Fruit fly (Drosophila melanogaster): ENCODE results near the gene CG14892.

CG14892 gene

dm6 chr3R:16570484-16570883, 23.7 kb upstream of the CG14892 start:
- TF ChIP-seq CG4496 (GFP tag; IDR thresholded peaks at IDR 0.05), result no peak
- TF ChIP-seq D1 (tag; optimal IDR thresholded peaks at IDR 0.05), result no peak
- no peak for TF ChIP-seq Ets98B (GFP tag; IDR thresholded peaks at IDR 0.05)
- no peak for TF ChIP-seq CG13204 (GFP tag; optimal IDR thresholded peaks at IDR 0.05)
- no peak for TF ChIP-seq CG8159 (tag; optimal IDR thresholded peaks at IDR 0.05)
- TF ChIP-seq EcR (GFP tag; optimal IDR thresholded peaks at IDR 0.05), result no peak
- TF ChIP-seq CG32121 (GFP tag; IDR thresholded peaks at IDR 0.05), result no peak
- TF ChIP-seq CG12605 (GFP tag; IDR thresholded peaks at IDR 0.05), result no peak
- TF ChIP-seq fd96Ca (GFP tag; IDR thresholded peaks at IDR 0.05), result no peak
- no peak for TF ChIP-seq CG15710 (tag; optimal IDR thresholded peaks at IDR 0.05)

DNA sequence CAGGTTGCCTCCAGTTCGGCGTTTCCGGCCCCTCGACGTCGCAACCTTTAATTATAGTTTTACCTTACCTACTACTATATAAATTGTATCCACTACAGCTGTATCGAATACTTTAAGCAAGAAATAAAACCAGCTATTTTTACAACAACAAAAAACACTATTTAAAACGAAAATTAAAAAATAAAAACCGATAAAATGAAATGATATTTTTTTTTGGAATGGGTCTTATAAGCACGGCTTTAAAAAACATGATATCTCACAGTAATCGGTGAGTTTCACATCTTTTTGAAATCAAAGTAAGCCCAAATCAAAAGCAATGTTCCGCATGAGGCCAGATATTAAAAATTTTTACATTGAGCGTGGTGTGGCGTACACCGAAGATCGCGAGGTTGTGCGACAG, 23.0 kb upstream of the CG14892 start, which contains the start of gene CG14891:
TSS of gene CG14891 (plus strand) at position 301 of the 400 bp plus-strand sequence.
- no peak for TF ChIP-seq rn (GFP tag; IDR thresholded peaks at IDR 0.05)
- TF ChIP-seq CG12605 (GFP tag; IDR thresholded peaks at IDR 0.05), result no peak

DNA sequence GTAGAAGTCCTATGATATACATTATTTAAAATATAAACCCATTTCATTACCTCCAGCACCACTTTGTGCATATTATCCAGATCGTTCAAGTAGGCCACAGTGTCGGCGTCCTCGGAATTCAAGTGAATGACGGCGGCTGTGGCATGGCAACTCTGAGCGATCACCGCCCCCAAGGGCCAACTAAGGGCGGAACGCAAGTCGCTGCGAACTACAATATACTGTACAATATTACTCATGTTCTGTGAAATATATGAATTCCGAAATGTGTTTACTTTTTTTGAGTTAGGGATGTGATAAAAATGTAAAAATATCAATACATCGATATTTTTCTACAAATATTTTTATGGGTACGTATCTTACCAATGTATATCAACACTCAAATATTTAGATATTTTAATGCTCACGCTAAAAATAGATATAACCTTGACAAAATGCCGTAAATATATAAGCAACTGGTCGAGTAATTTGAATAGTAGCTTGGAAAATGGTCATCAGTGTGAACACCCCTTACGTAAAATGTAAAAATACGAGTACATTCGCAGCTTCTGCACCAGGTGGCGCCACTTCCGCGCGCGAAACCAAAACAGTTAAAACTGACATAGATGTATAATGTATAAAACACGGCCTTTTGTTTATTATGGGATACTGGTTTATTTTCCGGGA, 20.6 kb upstream of the CG14892 start, which contains the start of gene CG14903:
TSS of gene CG14903 (minus strand) at position 270 of the 663 bp plus-strand sequence.
- TF ChIP-seq D1 (tag; optimal IDR thresholded peaks at IDR 0.05) (no peak), Pif1A (GFP tag; optimal IDR thresholded peaks at IDR 0.05) (no peak), Ets98B (GFP tag; IDR thresholded peaks at IDR 0.05) (no peak), gl (tag; optimal IDR thresholded peaks at IDR 0.05) (no peak), Pif1B (GFP tag; optimal IDR thresholded peaks at IDR 0.05) (no peak), EcR (GFP tag; optimal IDR thresholded peaks at IDR 0.05) (no peak), CG10348 (GFP tag; IDR thresholded peaks at IDR 0.05) (no peak), CG8159 (tag; optimal IDR thresholded peaks at IDR 0.05) (no peak), CG15710 (tag; optimal IDR thresholded peaks at IDR 0.05) (no peak), CG4496 (GFP tag; IDR thresholded peaks at IDR 0.05) (no peak), CG8301 (tag; optimal IDR thresholded peaks at IDR 0.05) (no peak), CG13204 (GFP tag; optimal IDR thresholded peaks at IDR 0.05) (no peak), fd96Ca (GFP tag; IDR thresholded peaks at IDR 0.05) (no peak), rn (GFP tag; IDR thresholded peaks at IDR 0.05) (no peak), CG17806 (tag; optimal IDR thresholded peaks at IDR 0.05) (no peak), Snoo (tag; optimal IDR thresholded peaks at IDR 0.05) (no peak), CG32121 (GFP tag; IDR thresholded peaks at IDR 0.05) (no peak), CG12605 (GFP tag; IDR thresholded peaks at IDR 0.05) (no peak), CG34367 (tag; optimal IDR thresholded peaks at IDR 0.05) (no peak), CG14655 (GFP tag; optimal IDR thresholded peaks at IDR 0.05) (no peak)

DNA sequence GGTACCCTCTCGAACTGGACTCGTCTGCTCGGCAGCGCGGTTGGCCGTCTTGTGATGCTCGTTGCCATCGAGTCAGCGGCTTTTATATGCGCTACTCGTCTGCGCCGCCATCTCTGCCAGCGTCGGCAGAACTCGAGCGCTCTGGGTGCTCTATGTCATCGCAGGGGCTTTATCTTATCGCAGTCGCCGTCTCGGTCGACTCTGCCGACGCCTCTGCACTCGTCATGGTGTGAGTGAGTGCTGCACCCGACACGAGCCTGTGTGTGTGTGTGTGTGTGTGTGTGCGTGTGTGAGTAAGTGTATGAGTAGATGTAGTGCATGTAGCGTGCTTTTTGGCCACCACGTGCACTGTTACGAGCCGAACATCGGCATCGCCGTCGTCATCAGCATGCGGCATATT, 10.6 kb upstream of the CG14892 start, which contains the start of gene Scp2:
TSS of gene Scp2 (minus strand) at position 59 of the 400 bp plus-strand sequence.
- no peak for TF ChIP-seq CG14655 (GFP tag; optimal IDR thresholded peaks at IDR 0.05)
- TF ChIP-seq rn (GFP tag; IDR thresholded peaks at IDR 0.05), result no peak
- TF ChIP-seq CG17806 (tag; optimal IDR thresholded peaks at IDR 0.05), result no peak
- TF ChIP-seq CG34367 (tag; optimal IDR thresholded peaks at IDR 0.05), result no peak
- no peak for TF ChIP-seq CG8301 (tag; optimal IDR thresholded peaks at IDR 0.05)
- no peak for TF ChIP-seq CG10348 (GFP tag; IDR thresholded peaks at IDR 0.05)
- no peak for TF ChIP-seq CG9948 (tag; optimal IDR thresholded peaks at IDR 0.05)
- TF ChIP-seq Pif1B (GFP tag; optimal IDR thresholded peaks at IDR 0.05), result no peak
- no peak for TF ChIP-seq CG15710 (tag; optimal IDR thresholded peaks at IDR 0.05)
- no peak for TF ChIP-seq D1 (tag; optimal IDR thresholded peaks at IDR 0.05)
- TF ChIP-seq Snoo (tag; optimal IDR thresholded peaks at IDR 0.05), result no peak
- no peak for TF ChIP-seq CG4496 (GFP tag; IDR thresholded peaks at IDR 0.05)
- TF ChIP-seq CG13204 (GFP tag; optimal IDR thresholded peaks at IDR 0.05), result no peak
- TF ChIP-seq fd96Ca (GFP tag; IDR thresholded peaks at IDR 0.05), result no peak
- TF ChIP-seq gl (tag; optimal IDR thresholded peaks at IDR 0.05), result no peak
- TF ChIP-seq CG8159 (tag; optimal IDR thresholded peaks at IDR 0.05), result no peak
- no peak for TF ChIP-seq Pif1A (GFP tag; optimal IDR thresholded peaks at IDR 0.05)

DNA sequence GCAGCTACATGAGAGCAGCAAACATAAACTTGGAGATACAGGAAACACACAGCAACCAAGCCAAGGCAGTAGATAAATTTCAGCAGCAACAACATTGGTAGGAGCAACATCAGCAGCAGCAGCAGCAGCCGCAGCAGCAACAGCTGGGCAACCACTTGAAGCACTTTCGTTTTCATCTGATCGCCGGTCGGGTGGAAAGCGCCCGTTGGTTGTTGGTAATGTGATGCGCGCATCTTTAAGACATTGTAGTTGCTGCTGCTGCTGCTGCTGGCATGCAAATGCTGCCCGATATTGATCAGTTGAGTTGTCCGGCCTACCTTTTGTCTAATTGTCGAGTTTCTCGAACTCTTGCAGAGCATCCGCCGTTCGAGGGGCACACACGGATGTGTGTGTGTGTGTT, 2.8 kb upstream of the CG14892 start:
- 0 out of 3 replicates have a peak, but pooled peaks have one; percentile 18 for TF ChIP-seq CG4496 (GFP tag; IDR thresholded peaks at IDR 0.05)
- no peak for TF ChIP-seq CG10348 (GFP tag; IDR thresholded peaks at IDR 0.05)

dm6 chr3R:16594961-16595360, 747 bp downstream of the CG14892 start:
- TF ChIP-seq CG13204 (GFP tag; optimal IDR thresholded peaks at IDR 0.05) (peak; percentile 2), CG34367 (tag; optimal IDR thresholded peaks at IDR 0.05) (no peak)

DNA sequence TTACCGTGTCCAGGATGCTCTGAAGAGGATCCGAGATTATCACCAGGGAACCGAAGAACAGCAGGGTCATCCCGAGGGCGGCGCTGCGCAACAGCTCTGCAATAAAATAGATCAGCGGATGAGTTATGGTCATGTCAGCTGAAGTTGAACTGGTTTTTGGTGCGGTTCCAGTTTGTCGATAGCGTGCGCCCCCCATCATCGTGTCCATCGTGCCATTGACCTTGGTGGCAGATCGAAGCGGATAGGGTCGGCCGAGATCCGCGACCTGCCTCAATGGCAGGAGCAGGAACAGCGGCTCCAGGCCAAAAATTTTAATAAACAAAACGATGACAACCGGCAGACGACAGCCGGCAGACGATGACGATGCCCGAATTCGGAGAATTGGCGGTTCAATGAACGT, 5.4 kb downstream of the CG14892 start:
- TF ChIP-seq EcR (GFP tag; optimal IDR thresholded peaks at IDR 0.05), result peak; percentile 94
- TF ChIP-seq CG32121 (GFP tag; IDR thresholded peaks at IDR 0.05), result no peak
